Worm (Caenorhabditis elegans) whole organism, L3 larva: ENCODE results near the gene elt-3.

ENCODE experiments used
- aly-2 ChIP-seq: fragments of 150-350 bp; optimal IDR thresholded peaks from 2 replicates; lab custom pipeline; 2014; ENCODE audit warnings: missing biosample characterization, missing genetic modification characterization
- ceh-82 ChIP-seq: fragments of 150-350 bp; optimal IDR thresholded peaks from 2 replicates; lab custom pipeline; 2014; ENCODE audit warnings: missing biosample characterization, missing genetic modification characterization
- nfya-1 ChIP-seq: sonication (generic microtip); optimal IDR thresholded peaks from 2 replicates; lab custom pipeline; 2017; ENCODE audit warnings: missing genetic modification characterization, mild to moderate bottlenecking, missing compliant biosample characterization, antibody characterized with exemption, moderate library complexity; ENCODE audit not compliant: insufficient read depth
- pqm-1 ChIP-seq: fragments of 150-350 bp; optimal IDR thresholded peaks from 2 replicates; lab custom pipeline; 2017; ENCODE audit warnings: missing biosample characterization, missing genetic modification characterization, inconsistent platforms
- sea-2 ChIP-seq: fragments of 150-350 bp; sonication (generic microtip); optimal IDR thresholded peaks from 4 replicates; lab custom pipeline; 2014; ENCODE audit warnings: missing biosample characterization, missing genetic modification reagents, missing genetic modification characterization

- TF ChIP-seq nfya-1 (tag; lab: Kevin White, UChicago) = no peak
- no peak for TF ChIP-seq pqm-1 (tag; lab: Kevin White, UChicago)
- no peak for TF ChIP-seq sea-2 (GFP tag; lab: Kevin White, UChicago)
- TF ChIP-seq ceh-82 (tag; lab: Kevin White, UChicago) = no peak
- TF ChIP-seq aly-2 = no peak
Measured at ce11 chrX:13963203-13963602, 28.5 kb downstream of the elt-3 start, which contains the start of gene F48F7.3.
